Fruit fly (Drosophila melanogaster) whole organism, embryonic: ENCODE results near the gene SkpC.

Experiments used
- Atf-2 ChIP-seq: fragments of 200-800 bp; sonication (Bioruptor generic); optimal IDR thresholded peaks from 2 replicates; lab custom pipeline; 2016; ENCODE audit warnings: missing biosample characterization, missing genetic modification characterization
- Pdp1 ChIP-seq, 2 experiments: fragments of 200-800 bp; sonication (Bioruptor generic); optimal IDR thresholded peaks; 3 replicates each; lab custom pipeline; 2016; ENCODE audit warnings: missing biosample characterization in 2 of 2, missing genetic modification characterization in 2 of 2, mild to moderate bottlenecking in 1 of 2, moderate library complexity in 1 of 2
- fu2 ChIP-seq: fragments of 200-800 bp; sonication (Bioruptor generic); optimal IDR thresholded peaks from 2 replicates; lab custom pipeline; 2016; ENCODE audit warnings: missing biosample characterization, missing genetic modification characterization
- nerfin-1 ChIP-seq: fragments of 200-800 bp; sonication (Bioruptor generic); optimal IDR thresholded peaks from 3 replicates; lab custom pipeline; 2019; ENCODE audit warnings: missing biosample characterization, mild to moderate bottlenecking, missing genetic modification characterization, moderate library complexity
- onecut ChIP-seq: fragments of 200-800 bp; sonication (Bioruptor generic); IDR thresholded peaks from 2 replicates; pipeline ENCODE4 v1.3.6; 2022; ENCODE audit warnings: missing biosample characterization, missing genetic modification characterization
- p53 ChIP-seq: fragments of 200-800 bp; sonication (Bioruptor generic); optimal IDR thresholded peaks from 2 replicates; lab custom pipeline; 2016; ENCODE audit warnings: missing biosample characterization, missing genetic modification characterization
- stwl ChIP-seq: fragments of 200-800 bp; sonication (Bioruptor generic); optimal IDR thresholded peaks from 3 replicates; lab custom pipeline; 2018; ENCODE audit warnings: missing biosample characterization, mild to moderate bottlenecking, missing genetic modification characterization, moderate library complexity

- no peak for TF ChIP-seq fu2
- TF ChIP-seq Pdp1 (GFP tag; optimal IDR thresholded peaks at IDR 0.05; lab: Kevin White, UChicago) = no peak
- TF ChIP-seq Atf-2 (GFP tag; lab: Kevin White, UChicago) = no peak
- TF ChIP-seq onecut = no peak
- TF ChIP-seq nerfin-1 (tag; lab: Kevin White, UChicago) = no peak
- no peak for TF ChIP-seq p53
- no peak for TF ChIP-seq stwl (tag; lab: Kevin White, UChicago)
These were observed 43.8 kb upstream of the SkpC start for dm6 chrX:19772002-19772622.
